Fruit fly (Drosophila melanogaster) ovary, adult (tissue): ENCODE data around the gene CG11600.
A peak's percentile ranks its signal among the peaks of the same experiment; 100 is the strongest.

Experiments
- CG17801 ChIP-seq: fragments of 200-800 bp; optimal IDR thresholded peaks from 2 replicates; lab custom pipeline; 2019; ENCODE audit warnings: missing biosample characterization, mild to moderate bottlenecking, missing genetic modification characterization, moderate library complexity; ENCODE audit not compliant: partially characterized antibody

The CG11600 gene

dm6 chr3R:12636240-12636639, at the start of gene CG11600:
Gene CG11600 (plus strand): TSS chr3R:12636540.
- TF ChIP-seq CG17801 (GFP tag; lab: Kevin White, UChicago): no peak

- no peak for TF ChIP-seq CG17801 (GFP tag; lab: Kevin White, UChicago)
Observed at dm6 chr3R:12591672-12592071, 44.7 kb upstream of the CG11600 start.

- no peak for TF ChIP-seq CG17801 (GFP tag; lab: Kevin White, UChicago)
Observed at dm6 chr3R:12595187-12595889, 41.0 kb upstream of the CG11600 start, which contains the start of gene Octbeta2R. Gene Octbeta2R (minus strand): TSS chr3R:12595725.

- TF ChIP-seq CG17801 (GFP tag; lab: Kevin White, UChicago): no peak
Observed at dm6 chr3R:12595890-12596215, 40.5 kb upstream of the CG11600 start.

- TF ChIP-seq CG17801 (GFP tag; lab: Kevin White, UChicago): no peak
Observed at dm6 chr3R:12611973-12612372, 24.4 kb upstream of the CG11600 start.

dm6 chr3R:12615553-12615952, 20.8 kb upstream of the CG11600 start:
- no peak for TF ChIP-seq CG17801 (GFP tag; lab: Kevin White, UChicago)

- no peak for TF ChIP-seq CG17801 (GFP tag; lab: Kevin White, UChicago)
Observed at dm6 chr3R:12622778-12623177, 13.6 kb upstream of the CG11600 start.

dm6 chr3R:12624913-12625312, 11.4 kb upstream of the CG11600 start:
- no peak for TF ChIP-seq CG17801 (GFP tag; lab: Kevin White, UChicago)

- TF ChIP-seq CG17801 (GFP tag; lab: Kevin White, UChicago): no peak
Observed at dm6 chr3R:12626674-12627382, 9.5 kb upstream of the CG11600 start.

dm6 chr3R:12627691-12628148, 8.6 kb upstream of the CG11600 start, which contains the start of the genes Vha55 and Snx3:
Gene Vha55 (minus strand): TSS chr3R:12627829.
Gene Snx3 (plus strand): TSS chr3R:12628031.
- TF ChIP-seq CG17801 (GFP tag; lab: Kevin White, UChicago): peak; percentile 27

- TF ChIP-seq CG17801 (GFP tag; lab: Kevin White, UChicago): no peak
Observed at dm6 chr3R:12628395-12628928, 7.9 kb upstream of the CG11600 start.

dm6 chr3R:12630369-12630768, 6.0 kb upstream of the CG11600 start, which contains the start of gene Not10:
Gene Not10 (plus strand): TSS chr3R:12630647.
- peak; percentile 29 for TF ChIP-seq CG17801 (GFP tag; lab: Kevin White, UChicago)

dm6 chr3R:12633059-12633458, 3.3 kb upstream of the CG11600 start, which contains the start of gene CG18530:
Gene CG18530 (plus strand): TSS chr3R:12633359.
- TF ChIP-seq CG17801 (GFP tag; lab: Kevin White, UChicago): no peak

dm6 chr3R:12634617-12635016, 1.7 kb upstream of the CG11600 start, which contains the start of gene CG11598:
Gene CG11598 (plus strand): TSS chr3R:12634917.
- no peak for TF ChIP-seq CG17801 (GFP tag; lab: Kevin White, UChicago)

- TF ChIP-seq CG17801 (GFP tag; lab: Kevin White, UChicago): no peak
Observed at dm6 chr3R:12637961-12638531, 1.7 kb downstream of the CG11600 start, which contains the start of gene CG11608. Gene CG11608 (plus strand): TSS chr3R:12638481.
